Fruit fly (Drosophila melanogaster): ENCODE data around the gene Bdbt.

DNA sequence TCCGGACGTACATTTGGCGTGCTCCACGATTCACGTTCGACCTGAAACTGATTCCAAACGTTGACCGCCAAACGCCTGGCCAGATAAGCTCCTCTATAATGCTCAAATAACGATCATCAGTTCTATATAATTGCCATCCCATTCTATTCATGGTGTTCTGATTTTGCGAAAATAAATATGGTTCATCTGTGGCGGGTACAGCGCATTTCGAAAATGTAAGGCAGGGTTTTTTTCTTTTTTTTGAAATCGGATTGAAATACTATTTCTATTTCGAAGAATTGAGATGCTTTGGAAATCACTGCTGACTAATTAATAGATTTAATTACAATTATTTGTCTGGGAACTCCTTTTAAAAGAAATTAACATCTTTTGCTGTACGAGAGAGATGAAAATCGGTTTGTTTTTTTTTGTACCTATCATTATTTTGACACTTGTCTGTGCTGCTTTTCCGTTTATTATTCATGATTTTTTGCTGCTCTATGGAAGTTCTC is 42.4 kb upstream of the Bdbt start, which contains the start of gene cDIP:
- no peak for TF ChIP-seq Hr78 (GFP tag; optimal IDR thresholded peaks at IDR 0.05)
- no peak for TF ChIP-seq CG9705 (GFP tag; optimal IDR thresholded peaks at IDR 0.05)
- TF ChIP-seq psq (GFP tag; optimal IDR thresholded peaks at IDR 0.05) = no peak
- TF ChIP-seq Abd-B (GFP tag; optimal IDR thresholded peaks at IDR 0.05) = no peak
- TF ChIP-seq usp (GFP tag; optimal IDR thresholded peaks at IDR 0.05) = no peak
- TF ChIP-seq GATAd (GFP tag; optimal IDR thresholded peaks at IDR 0.05) = no peak
- TF ChIP-seq h (GFP tag; optimal IDR thresholded peaks at IDR 0.05) = no peak
- TF ChIP-seq sage (GFP tag; optimal IDR thresholded peaks at IDR 0.05) = no peak
- TF ChIP-seq brk (GFP tag; optimal IDR thresholded peaks at IDR 0.05) = no peak
- no peak for TF ChIP-seq Dfd (GFP tag; optimal IDR thresholded peaks at IDR 0.05)
- no peak for TF ChIP-seq lola (GFP tag; optimal IDR thresholded peaks at IDR 0.05)
- TF ChIP-seq pan (optimal IDR thresholded peaks at IDR 0.05) = no peak
